Worm (Caenorhabditis elegans) whole organism, L1 larva: Measurements from ENCODE around the gene taf-8.
A peak's percentile ranks its signal among the peaks of the same experiment; 100 is the strongest.

ENCODE experiments used
- efl-1 ChIP-seq, 4 experiments: fragments of 150-350 bp; optimal IDR thresholded peaks in 3 of 4; peaks in 1 of 4; 1 replicate in 1 of 4; 2 replicates in 3 of 4; lab custom pipeline; 2014; ENCODE audit warnings: missing biosample characterization in 2 of 4, missing genetic modification characterization in 2 of 4, missing genetic modification reagents in 2 of 4
- lsy-2 ChIP-seq, 2 experiments: fragments of 150-350 bp; optimal IDR thresholded peaks; 2 replicates each; lab custom pipeline; 2014; ENCODE audit warnings: missing biosample characterization in 2 of 2, missing genetic modification characterization in 2 of 2
- nhr-19 ChIP-seq: fragments of 200-800 bp; sonication (Bioruptor generic); conservative IDR thresholded peaks from 2 replicates; pipeline ENCODE4 v1.3.6; 2022; ENCODE audit warnings: missing genetic modification characterization, missing compliant biosample characterization
- nhr-47 ChIP-seq: sonication (generic microtip); optimal IDR thresholded peaks from 2 replicates; lab custom pipeline; 2016; ENCODE audit warnings: mild to moderate bottlenecking, missing genetic modification characterization, moderate library complexity, missing compliant biosample characterization
- nhr-71 ChIP-seq: sonication (generic microtip); optimal IDR thresholded peaks from 2 replicates; lab custom pipeline; 2016; ENCODE audit warnings: mild to moderate bottlenecking, missing genetic modification characterization, moderate library complexity, missing compliant biosample characterization

The taf-8 gene

ce11 chrII:9718631-9719252 lies 49.6 kb downstream of the taf-8 start, which contains the start of gene Y53C12A.11:
TSS of gene Y53C12A.11 (minus strand) at chrII:9718698.
- TF ChIP-seq efl-1 (optimal IDR thresholded peaks at IDR 0.05; lab: Kevin White, UChicago): peak; percentile 13 to 39
- TF ChIP-seq efl-1 (GFP tag; optimal IDR thresholded peaks at IDR 0.05 in 1 of 2; lab: Kevin White, UChicago): peak in 1 of 2 experiments; percentile 70
- TF ChIP-seq nhr-71 (tag; lab: Kevin White, UChicago): peak; percentile 26
- peak; percentile 41 for TF ChIP-seq nhr-19 (GFP tag; lab: Robert Waterston, UW)
- peak in 1 of 2 experiments; percentile 52 for TF ChIP-seq lsy-2 (tag; optimal IDR thresholded peaks at IDR 0.05; lab: Kevin White, UChicago)
- peak; percentile 5 for TF ChIP-seq nhr-47
